Worm (Caenorhabditis elegans): ENCODE results near the gene str-113.

str-113 gene

DNA sequence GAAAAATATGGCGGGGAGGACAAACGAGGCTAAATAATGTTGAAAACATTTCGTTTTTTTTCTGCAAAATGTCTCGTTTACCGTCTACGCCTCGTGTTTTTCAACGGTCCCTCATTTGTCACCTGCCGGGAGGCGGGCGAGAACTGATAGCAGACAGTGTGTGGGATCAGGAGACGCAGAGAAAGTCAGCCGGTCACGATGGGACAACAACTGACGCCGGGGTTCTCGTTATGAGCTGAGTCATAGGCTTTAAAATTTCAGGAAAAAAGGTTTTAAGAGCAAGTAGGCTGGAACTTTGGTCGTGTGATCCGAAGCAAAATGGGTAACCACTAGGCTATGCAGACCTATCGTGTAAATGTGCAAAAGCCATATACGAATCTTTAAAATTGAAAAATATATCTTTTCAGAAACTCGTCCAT lies 19.0 kb upstream of the str-113 start, which contains the start of gene W08A12.2 (continued):
- TF ChIP-seq F10E7.11 (tag; optimal IDR thresholded peaks at IDR 0.05), result peak; percentile 41
- no peak for TF ChIP-seq Y53F4B.3 (GFP tag; IDR thresholded peaks at IDR 0.05)
- peak; percentile 43 for TF ChIP-seq mxl-1 (tag; optimal IDR thresholded peaks at IDR 0.05)
- no peak for TF ChIP-seq attf-6 (GFP tag; IDR thresholded peaks at IDR 0.05)
- TF ChIP-seq die-1 (tag; optimal IDR thresholded peaks at IDR 0.05), result peak; percentile 90
- peak; percentile 95 for TF ChIP-seq lin-26 (GFP tag; IDR thresholded peaks at IDR 0.05)
- TF ChIP-seq nfya-2 (GFP tag; IDR thresholded peaks at IDR 0.05), result no peak
- TF ChIP-seq F23B12.7 (tag; optimal IDR thresholded peaks at IDR 0.05; ENCODE audit: insufficient read depth), result no peak
- no peak for TF ChIP-seq gei-17 (GFP tag; optimal IDR thresholded peaks at IDR 0.05)
- no peak for TF ChIP-seq ztf-26 (tag; optimal IDR thresholded peaks at IDR 0.05)
- no peak for TF ChIP-seq akir-1 (GFP tag; optimal IDR thresholded peaks at IDR 0.05)
- TF ChIP-seq ZK185.1 (tag; optimal IDR thresholded peaks at IDR 0.05; ENCODE audit: poor library complexity, severe bottlenecking), result no peak
- peak; percentile 66; the same call in 1 of the 2 replicates for TF ChIP-seq nfyb-1 (GFP tag; IDR thresholded peaks at IDR 0.05)
- no peak for TF ChIP-seq C06A6.2 (GFP tag; conservative IDR thresholded peaks at IDR 0.05)
- no peak for TF ChIP-seq atf-7 (tag; optimal IDR thresholded peaks at IDR 0.05)
- TF ChIP-seq nhr-27 (tag; optimal IDR thresholded peaks at IDR 0.05), result no peak
- TF ChIP-seq unc-62 (GFP tag; optimal IDR thresholded peaks at IDR 0.05), result no peak
- no peak for TF ChIP-seq ceh-91 (GFP tag; IDR thresholded peaks at IDR 0.05)
- TF ChIP-seq bed-2 (GFP tag; IDR thresholded peaks at IDR 0.05), result no peak
- peak; percentile 38 for TF ChIP-seq snpc-3.4 (tag; optimal IDR thresholded peaks at IDR 0.05)
- TF ChIP-seq sea-2 (GFP tag; IDR thresholded peaks at IDR 0.05), result no peak
- peak; percentile 79 for TF ChIP-seq rpc-1 (optimal IDR thresholded peaks at IDR 0.05)
- TF ChIP-seq rpc-1 (tag; optimal IDR thresholded peaks at IDR 0.05), result peak; percentile 97
- TF ChIP-seq lin-35 (GFP tag; optimal IDR thresholded peaks at IDR 0.05), result no peak
- TF ChIP-seq egrh-3 (GFP tag; IDR thresholded peaks at IDR 0.05), result no peak
- peak; percentile 72 for TF ChIP-seq somi-1 (GFP tag; optimal IDR thresholded peaks at IDR 0.05)
- no peak for TF ChIP-seq ekl-4 (GFP tag; IDR thresholded peaks at IDR 0.05)
- no peak for TF ChIP-seq B0035.1 (tag; optimal IDR thresholded peaks at IDR 0.05)
- no peak for TF ChIP-seq ceh-100 (GFP tag; IDR thresholded peaks at IDR 0.05)
- TF ChIP-seq F57A8.1 (GFP tag; optimal IDR thresholded peaks at IDR 0.05), result no peak
- TF ChIP-seq tbp1 (GFP tag; optimal IDR thresholded peaks at IDR 0.05), result peak; percentile 95
- TF ChIP-seq sdz-38 (tag; optimal IDR thresholded peaks at IDR 0.05), result no peak
- TF ChIP-seq fkh-3 (tag; optimal IDR thresholded peaks at IDR 0.05), result no peak
- TF ChIP-seq dpff-1 (tag; optimal IDR thresholded peaks at IDR 0.05), result no peak
- TF ChIP-seq snpc-1.1 (tag; optimal IDR thresholded peaks at IDR 0.05; ENCODE audit: insufficient read depth), result no peak
- no peak for TF ChIP-seq ets-4 (GFP tag; optimal IDR thresholded peaks at IDR 0.05)
- TF ChIP-seq aptf-3 (GFP tag; IDR thresholded peaks at IDR 0.05), result peak; percentile 78; the same call in 1 of the 2 replicates
- TF ChIP-seq mel-28 (tag; optimal IDR thresholded peaks at IDR 0.05; ENCODE audit: borderline replicate concordance), result no peak
- TF ChIP-seq dpl-1 (GFP tag; optimal IDR thresholded peaks at IDR 0.05), result no peak
- TF ChIP-seq mcd-1 (GFP tag; IDR thresholded peaks at IDR 0.05), result no peak

DNA sequence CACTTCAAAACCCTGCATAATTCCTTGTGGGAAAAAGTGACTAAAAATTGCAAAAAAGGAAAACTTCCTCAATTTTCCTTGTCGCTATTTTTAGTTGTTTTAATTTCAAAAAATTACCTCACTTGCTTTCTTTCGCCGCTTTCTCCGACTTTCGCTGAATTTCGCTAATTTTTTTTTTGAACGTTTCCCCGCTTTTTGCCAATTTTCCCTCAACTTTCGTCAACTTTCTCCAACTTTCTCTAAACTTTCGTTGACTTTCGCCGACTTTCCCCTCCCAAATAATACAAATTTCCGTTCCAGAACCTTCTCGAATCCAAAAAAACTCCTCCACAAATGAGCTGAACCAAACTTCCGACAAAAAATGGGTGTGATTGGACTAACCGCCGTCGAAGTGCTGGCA lies 15.8 kb upstream of the str-113 start, which contains the start of gene W08A12.3:
W08A12.3 (plus strand) TSS at position 301 of the 400 bp plus-strand sequence.
- TF ChIP-seq F52B5.7 (tag; optimal IDR thresholded peaks at IDR 0.05) (no peak), lin-54 (GFP tag; optimal IDR thresholded peaks at IDR 0.05) (no peak), sea-2 (GFP tag; IDR thresholded peaks at IDR 0.05) (no peak), snpc-4 (GFP tag; optimal IDR thresholded peaks at IDR 0.05) (no peak), snpc-4 (tag; optimal IDR thresholded peaks at IDR 0.05) (no peak), D2030.7 (GFP tag; IDR thresholded peaks at IDR 0.05) (no peak), F23B12.7 (tag; optimal IDR thresholded peaks at IDR 0.05; ENCODE audit: insufficient read depth) (no peak), let-526 (GFP tag; IDR thresholded peaks at IDR 0.05) (no peak), nfya-1 (tag; optimal IDR thresholded peaks at IDR 0.05; ENCODE audit: borderline replicate concordance, insufficient read depth) (no peak), ceh-100 (GFP tag; IDR thresholded peaks at IDR 0.05) (no peak), nhr-80 (tag; optimal IDR thresholded peaks at IDR 0.05) (no peak), aptf-3 (GFP tag; IDR thresholded peaks at IDR 0.05) (no peak), F37B4.10 (GFP tag; IDR thresholded peaks at IDR 0.05) (no peak)

Measured in whole organism, young adult.